Fruit fly (Drosophila melanogaster): ENCODE data around the gene tkv.

tkv gene

DNA sequence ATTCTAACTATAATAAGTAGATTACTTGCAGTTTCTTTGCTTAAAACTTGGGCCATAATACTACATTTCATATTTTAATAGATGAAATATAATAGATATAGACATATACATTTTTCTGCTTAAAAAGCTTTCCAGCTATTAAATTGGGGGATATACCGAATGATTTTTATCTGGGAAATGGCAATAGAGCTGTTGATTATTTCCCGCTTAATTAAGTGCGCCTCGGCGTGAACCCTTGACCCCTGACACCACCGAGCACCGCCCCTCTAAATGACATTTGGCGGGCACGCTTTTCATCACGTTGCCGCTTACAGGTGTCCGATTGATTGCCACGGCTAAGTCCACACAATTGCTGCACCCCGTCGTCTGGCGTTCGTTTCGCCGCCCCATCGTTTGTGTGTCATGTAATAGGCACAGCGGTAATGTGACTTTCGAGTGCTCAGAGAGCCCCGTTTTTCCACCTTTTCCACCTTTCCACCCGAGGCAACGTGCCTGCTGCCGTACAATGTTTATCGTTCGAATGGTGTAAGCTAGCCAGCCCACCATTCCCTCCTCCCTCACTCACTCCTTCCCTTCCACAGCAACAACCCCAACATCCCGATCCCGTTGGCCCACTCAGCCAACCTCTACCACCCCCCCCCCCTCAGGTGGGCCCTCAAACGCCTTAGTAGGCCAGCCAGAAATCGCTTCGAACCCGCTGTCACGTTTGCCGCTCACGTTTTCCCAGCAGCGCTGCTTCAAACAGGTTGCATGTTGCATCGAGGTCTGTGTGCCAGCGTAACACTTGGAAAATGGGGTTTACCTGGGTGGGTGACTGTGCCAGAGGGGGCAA is 29.8 kb upstream of the tkv start (continued):
- no peak for TF ChIP-seq CG18011 (GFP tag; optimal IDR thresholded peaks at IDR 0.05)
- TF ChIP-seq CG1024 (GFP tag; IDR thresholded peaks at IDR 0.05): no peak
- TF ChIP-seq Pdp1 (GFP tag; optimal IDR thresholded peaks at IDR 0.05): peak in 1 of 2 experiments; percentile 77
- TF ChIP-seq kni (GFP tag; optimal IDR thresholded peaks at IDR 0.05): peak; percentile 95
- no peak for TF ChIP-seq hb (GFP tag; IDR thresholded peaks at IDR 0.05; ENCODE audit: partially characterized antibody)
- TF ChIP-seq cad (GFP tag; optimal IDR thresholded peaks at IDR 0.05): no peak
- no peak for TF ChIP-seq B-H2 (GFP tag; optimal IDR thresholded peaks at IDR 0.05)
- TF ChIP-seq cwo (GFP tag; optimal IDR thresholded peaks at IDR 0.05): peak; percentile 92
- peak; percentile 4; the same call in 1 of the 3 replicates for TF ChIP-seq ci (GFP tag; IDR thresholded peaks at IDR 0.05)
- no peak for TF ChIP-seq ac (GFP tag; optimal IDR thresholded peaks at IDR 0.05)
- peak; percentile 35 for TF ChIP-seq CG10543 (GFP tag; optimal IDR thresholded peaks at IDR 0.05)
- TF ChIP-seq BEAF-32 (GFP tag; optimal IDR thresholded peaks at IDR 0.05): no peak
- no peak for TF ChIP-seq crp (GFP tag; optimal IDR thresholded peaks at IDR 0.05)
- peak; percentile 78 for TF ChIP-seq ttk (GFP tag; IDR thresholded peaks at IDR 0.05)
- TF ChIP-seq toy (GFP tag; IDR thresholded peaks at IDR 0.05): no peak
- TF ChIP-seq CG5953 (GFP tag; IDR thresholded peaks at IDR 0.05): 0 out of 2 replicates have a peak, but pooled peaks have one; percentile 6
- TF ChIP-seq sug (tag; optimal IDR thresholded peaks at IDR 0.05): peak; percentile 17
- no peak for TF ChIP-seq Hmr (GFP tag; optimal IDR thresholded peaks at IDR 0.05)
- TF ChIP-seq ewg (GFP tag; optimal IDR thresholded peaks at IDR 0.05): no peak
- TF ChIP-seq CG14667 (GFP tag; IDR thresholded peaks at IDR 0.05): no peak
- no peak for TF ChIP-seq CG8388 (GFP tag; optimal IDR thresholded peaks at IDR 0.05)
- TF ChIP-seq Deaf1 (tag; optimal IDR thresholded peaks at IDR 0.05): peak; percentile 30
- TF ChIP-seq CG4328 (GFP tag; optimal IDR thresholded peaks at IDR 0.05): no peak
- TF ChIP-seq Blimp-1 (GFP tag; optimal IDR thresholded peaks at IDR 0.05): peak; percentile 69
- peak; percentile 4 for TF ChIP-seq CG6813 (GFP tag; optimal IDR thresholded peaks at IDR 0.05)
- no peak for TF ChIP-seq CG15011 (GFP tag; optimal IDR thresholded peaks at IDR 0.05)
- peak; percentile 99 for TF ChIP-seq crol (GFP tag; IDR thresholded peaks at IDR 0.05)
- no peak for TF ChIP-seq pzg (GFP tag; optimal IDR thresholded peaks at IDR 0.05)
- no peak for TF ChIP-seq sisA (GFP tag; IDR thresholded peaks at IDR 0.05)
- TF ChIP-seq CG32772 (GFP tag; IDR thresholded peaks at IDR 0.05): 0 out of 2 replicates have a peak, but pooled peaks have one; percentile 10
- TF ChIP-seq CG5245 (GFP tag; optimal IDR thresholded peaks at IDR 0.05): no peak
- peak; percentile 99 for TF ChIP-seq CG5180 (GFP tag; optimal IDR thresholded peaks at IDR 0.05)
- no peak for TF ChIP-seq Lpt (GFP tag; optimal IDR thresholded peaks at IDR 0.05)
- no peak for TF ChIP-seq prd (optimal IDR thresholded peaks at IDR 0.05)
- 0 out of 3 replicates have a peak, but pooled peaks have one; percentile 8 for TF ChIP-seq prd (GFP tag; IDR thresholded peaks at IDR 0.05)
- TF ChIP-seq chif (GFP tag; optimal IDR thresholded peaks at IDR 0.05): no peak
- 0 out of 2 replicates have a peak, but pooled peaks have one; percentile 27 for TF ChIP-seq chm (GFP tag; IDR thresholded peaks at IDR 0.05)

dm6 chr2L:5300237-5300668 is 29.1 kb upstream of the tkv start:
- no peak for TF ChIP-seq CG30020 (tag; optimal IDR thresholded peaks at IDR 0.05)
- peak; percentile 75 for TF ChIP-seq CG8388 (GFP tag; optimal IDR thresholded peaks at IDR 0.05)
- peak; percentile 4 for TF ChIP-seq HHEX (GFP tag; optimal IDR thresholded peaks at IDR 0.05)
- no peak for TF ChIP-seq pita (GFP tag; optimal IDR thresholded peaks at IDR 0.05)
- 0 out of 3 replicates have a peak, but pooled peaks have one; percentile 18 for TF ChIP-seq CG6175 (GFP tag; IDR thresholded peaks at IDR 0.05)
- peak; percentile 48 for TF ChIP-seq cg (GFP tag; optimal IDR thresholded peaks at IDR 0.05)
- no peak for TF ChIP-seq MTF-1 (GFP tag; optimal IDR thresholded peaks at IDR 0.05; ENCODE audit: borderline replicate concordance)
- no peak for TF ChIP-seq CG7745 (tag; optimal IDR thresholded peaks at IDR 0.05)
- TF ChIP-seq sr (GFP tag; IDR thresholded peaks at IDR 0.05): peak; percentile 80
- no peak for TF ChIP-seq Hmr (GFP tag; optimal IDR thresholded peaks at IDR 0.05)
- TF ChIP-seq Adf1 (GFP tag; IDR thresholded peaks at IDR 0.05): no peak; the same call in none of the 2 replicates
- no peak for TF ChIP-seq en (GFP tag; optimal IDR thresholded peaks at IDR 0.05)
- no peak for TF ChIP-seq CG2116 (GFP tag; optimal IDR thresholded peaks at IDR 0.05)
- peak; percentile 8 for TF ChIP-seq CG12769 (tag; optimal IDR thresholded peaks at IDR 0.05)
